Fruit fly (Drosophila melanogaster) whole organism, embryonic: ENCODE measurements around the gene Cog3.

Source experiments
- Asciz ChIP-seq: fragments of 200-800 bp; sonication (Bioruptor generic); optimal IDR thresholded peaks from 2 replicates; lab custom pipeline; 2017; ENCODE audit warnings: missing biosample characterization, mild to moderate bottlenecking, missing genetic modification characterization, missing genetic modification reagents
- BtbVII ChIP-seq: fragments of 200-800 bp; sonication (Bioruptor generic); optimal IDR thresholded peaks from 3 replicates; lab custom pipeline; 2017; ENCODE audit warnings: missing biosample characterization, mild to moderate bottlenecking, missing genetic modification characterization
- CG11695 ChIP-seq: fragments of 200-800 bp; sonication (Bioruptor generic); IDR thresholded peaks from 3 replicates; pipeline ENCODE4 v1.3.6; 2022; ENCODE audit warnings: missing biosample characterization, missing genetic modification characterization
- CG12299 ChIP-seq: fragments of 200-800 bp; sonication (Bioruptor generic); optimal IDR thresholded peaks from 2 replicates; lab custom pipeline; 2018; ENCODE audit warnings: missing biosample characterization, mild to moderate bottlenecking, missing genetic modification characterization
- CG15011 ChIP-seq: fragments of 200-800 bp; sonication (Bioruptor generic); optimal IDR thresholded peaks from 3 replicates; lab custom pipeline; 2018; ENCODE audit warnings: missing biosample characterization, mild to moderate bottlenecking, missing genetic modification characterization
- CG15269 ChIP-seq: fragments of 200-800 bp; sonication (Bioruptor generic); optimal IDR thresholded peaks from 2 replicates; lab custom pipeline; 2018; ENCODE audit warnings: missing biosample characterization, mild to moderate bottlenecking, missing genetic modification characterization, moderate library complexity
- CG1647 ChIP-seq: fragments of 200-800 bp; sonication (Bioruptor generic); optimal IDR thresholded peaks from 3 replicates; lab custom pipeline; 2016; ENCODE audit warnings: missing biosample characterization, missing genetic modification characterization
- CG16813 ChIP-seq: fragments of 200-800 bp; sonication (Bioruptor generic); IDR thresholded peaks from 3 replicates; pipeline ENCODE4 v1.3.6; 2022; ENCODE audit warnings: missing biosample characterization, missing genetic modification characterization; ENCODE audit not compliant: partially characterized antibody
- CG17912 ChIP-seq: fragments of 200-800 bp; sonication (Bioruptor generic); optimal IDR thresholded peaks from 2 replicates; lab custom pipeline; 2018; ENCODE audit warnings: missing biosample characterization, mild to moderate bottlenecking, missing genetic modification characterization
- CG2712 ChIP-seq: fragments of 200-800 bp; optimal IDR thresholded peaks from 3 replicates; lab custom pipeline; 2019; ENCODE audit warnings: missing biosample characterization, mild to moderate bottlenecking, missing genetic modification characterization, moderate library complexity
- CG30431 ChIP-seq: fragments of 200-800 bp; sonication (Bioruptor generic); optimal IDR thresholded peaks from 2 replicates; lab custom pipeline; 2017; ENCODE audit warnings: missing biosample characterization, missing genetic modification characterization
- CG31224 ChIP-seq: fragments of 200-800 bp; sonication (Bioruptor generic); IDR thresholded peaks from 2 replicates; pipeline ENCODE4 v1.3.6; 2022; ENCODE audit warnings: missing biosample characterization, missing genetic modification characterization
- CG42726 ChIP-seq: fragments of 200-800 bp; sonication (Bioruptor generic); IDR thresholded peaks from 2 replicates; pipeline ENCODE4 v1.3.6; 2022; ENCODE audit warnings: missing biosample characterization, missing genetic modification characterization; ENCODE audit not compliant: partially characterized antibody
- CG4282 ChIP-seq: fragments of 200-800 bp; sonication (Bioruptor generic); optimal IDR thresholded peaks from 2 replicates; lab custom pipeline; 2016; ENCODE audit warnings: missing biosample characterization, missing genetic modification characterization
- CG4424 ChIP-seq: fragments of 200-800 bp; sonication (Bioruptor generic); optimal IDR thresholded peaks from 3 replicates; lab custom pipeline; 2016; ENCODE audit warnings: missing biosample characterization, missing genetic modification characterization
- CG8924 ChIP-seq: fragments of 200-800 bp; optimal IDR thresholded peaks from 3 replicates; lab custom pipeline; 2019; ENCODE audit warnings: missing biosample characterization, mild to moderate bottlenecking, missing genetic modification characterization, moderate library complexity
- CG9797 ChIP-seq: fragments of 200-800 bp; sonication (Bioruptor generic); optimal IDR thresholded peaks from 3 replicates; lab custom pipeline; 2018; ENCODE audit warnings: missing biosample characterization, mild to moderate bottlenecking, missing genetic modification characterization
- CHES-1-like ChIP-seq: fragments of 200-800 bp; sonication (Bioruptor generic); optimal IDR thresholded peaks from 2 replicates; lab custom pipeline; 2016; ENCODE audit warnings: missing biosample characterization, missing genetic modification characterization
- CrebB ChIP-seq: fragments of 200-800 bp; sonication (Bioruptor generic); optimal IDR thresholded peaks from 3 replicates; lab custom pipeline; 2018; ENCODE audit warnings: missing biosample characterization, mild to moderate bottlenecking, missing genetic modification characterization
- Doc2 ChIP-seq: fragments of 200-800 bp; sonication (Bioruptor generic); IDR thresholded peaks from 2 replicates; pipeline ENCODE4 v1.3.6; 2022; ENCODE audit warnings: missing biosample characterization, missing genetic modification characterization
- Doc3 ChIP-seq: fragments of 200-800 bp; sonication (Bioruptor generic); IDR thresholded peaks from 3 replicates; pipeline ENCODE4 v1.3.6; 2022; ENCODE audit warnings: missing biosample characterization, missing genetic modification characterization; ENCODE audit not compliant: partially characterized antibody
- Dp ChIP-seq: fragments of 200-800 bp; sonication (Bioruptor generic); optimal IDR thresholded peaks from 2 replicates; lab custom pipeline; 2018; ENCODE audit warnings: missing biosample characterization, mild to moderate bottlenecking, missing genetic modification characterization, moderate library complexity
- HLH54F ChIP-seq: fragments of 200-800 bp; sonication (Bioruptor generic); optimal IDR thresholded peaks from 3 replicates; lab custom pipeline; 2016; ENCODE audit warnings: missing biosample characterization, missing genetic modification characterization
- Hr51 ChIP-seq, 2 experiments: fragments of 200-800 bp; sonication (Bioruptor generic); optimal IDR thresholded peaks; 2 replicates in 1 of 2; 3 replicates in 1 of 2; lab custom pipeline; 2016 to 2018; ENCODE audit warnings: missing biosample characterization in 2 of 2, missing genetic modification characterization in 2 of 2, mild to moderate bottlenecking in 1 of 2, moderate library complexity in 1 of 2
- Kr ChIP-seq: fragments of 200-800 bp; sonication (Bioruptor generic); optimal IDR thresholded peaks from 2 replicates; lab custom pipeline; 2017; ENCODE audit warnings: missing biosample characterization, mild to moderate bottlenecking, missing genetic modification characterization
- Lim3 ChIP-seq: fragments of 200-800 bp; sonication (Bioruptor generic); IDR thresholded peaks from 2 replicates; pipeline ENCODE4 v1.3.6; 2022; ENCODE audit warnings: missing biosample characterization, missing genetic modification characterization
- MTF-1 ChIP-seq: fragments of 200-800 bp; sonication (Bioruptor generic); optimal IDR thresholded peaks from 2 replicates; lab custom pipeline; 2018; ENCODE audit warnings: missing biosample characterization, mild to moderate bottlenecking, missing genetic modification characterization, borderline replicate concordance
- NC2β ChIP-seq: fragments of 200-800 bp; sonication (Bioruptor generic); optimal IDR thresholded peaks from 2 replicates; lab custom pipeline; 2016; ENCODE audit warnings: missing biosample characterization, missing genetic modification characterization
- Nf-YA ChIP-seq: fragments of 200-800 bp; sonication (Bioruptor generic); IDR thresholded peaks from 2 replicates; pipeline ENCODE4 v1.3.6; 2022; ENCODE audit warnings: missing biosample characterization, missing genetic modification characterization
- Poxn ChIP-seq: fragments of 200-800 bp; sonication (Bioruptor generic); IDR thresholded peaks from 2 replicates; pipeline ENCODE4 v1.3.6; 2022; ENCODE audit warnings: missing biosample characterization, missing genetic modification characterization
- Side ChIP-seq: fragments of 200-800 bp; sonication (Bioruptor generic); optimal IDR thresholded peaks from 2 replicates; lab custom pipeline; 2016; ENCODE audit warnings: missing biosample characterization, missing genetic modification characterization
- Tbp ChIP-seq: fragments of >200 bp; optimal IDR thresholded peaks from 2 replicates; lab custom pipeline; 2018; ENCODE audit warnings: missing biosample characterization, missing genetic modification characterization
- bigmax ChIP-seq: fragments of 200-800 bp; sonication (Bioruptor generic); optimal IDR thresholded peaks from 2 replicates; lab custom pipeline; 2018; ENCODE audit warnings: missing biosample characterization, mild to moderate bottlenecking, missing genetic modification characterization
- br ChIP-seq: fragments of >200 bp; optimal IDR thresholded peaks from 2 replicates; lab custom pipeline; 2017
- en ChIP-seq: fragments of 200-800 bp; sonication (Bioruptor generic); optimal IDR thresholded peaks from 2 replicates; lab custom pipeline; 2016; ENCODE audit warnings: missing biosample characterization, missing genetic modification characterization
- gsb-n ChIP-seq: fragments of 200-800 bp; sonication (Bioruptor generic); optimal IDR thresholded peaks from 3 replicates; lab custom pipeline; 2018; ENCODE audit warnings: missing biosample characterization, mild to moderate bottlenecking, missing genetic modification characterization
- h ChIP-seq: fragments of >200 bp; optimal IDR thresholded peaks from 2 replicates; lab custom pipeline; 2017
- hth ChIP-seq: fragments of >200 bp; optimal IDR thresholded peaks from 2 replicates; lab custom pipeline; 2017; ENCODE audit warnings: inconsistent platforms
- inv ChIP-seq: fragments of 200-800 bp; sonication (Bioruptor generic); IDR thresholded peaks from 2 replicates; pipeline ENCODE4 v1.3.6; 2022; ENCODE audit warnings: missing biosample characterization, missing genetic modification characterization; ENCODE audit not compliant: partially characterized antibody
- jing ChIP-seq: fragments of 200-800 bp; sonication (Bioruptor generic); optimal IDR thresholded peaks from 2 replicates; lab custom pipeline; 2018; ENCODE audit warnings: missing biosample characterization, mild to moderate bottlenecking, missing genetic modification characterization
- kay ChIP-seq: fragments of 200-800 bp; sonication (Bioruptor generic); optimal IDR thresholded peaks from 2 replicates; lab custom pipeline; 2016; ENCODE audit warnings: missing biosample characterization, missing genetic modification characterization
- lab ChIP-seq: fragments of 200-800 bp; sonication (Bioruptor generic); optimal IDR thresholded peaks from 3 replicates; lab custom pipeline; 2017; ENCODE audit warnings: missing biosample characterization, missing genetic modification characterization, mild to moderate bottlenecking, moderate library complexity, missing genetic modification reagents
- org-1 ChIP-seq: fragments of 200-800 bp; sonication (Bioruptor generic); optimal IDR thresholded peaks from 2 replicates; lab custom pipeline; 2017; ENCODE audit warnings: missing biosample characterization, missing genetic modification characterization
- peb ChIP-seq: fragments of 200-800 bp; sonication (Bioruptor generic); IDR thresholded peaks from 2 replicates; pipeline ENCODE4 v1.3.6; 2022; ENCODE audit warnings: missing biosample characterization, missing genetic modification characterization
- pnt ChIP-seq: fragments of 200-800 bp; sonication (Bioruptor generic); optimal IDR thresholded peaks from 3 replicates; lab custom pipeline; 2016; ENCODE audit warnings: missing biosample characterization, missing genetic modification characterization
- prd ChIP-seq, 3 experiments: fragments of >200 bp in 2 of 3; fragments of 200-800 bp in 1 of 3; sonication (Bioruptor generic) in 1 of 3; optimal IDR thresholded peaks in 2 of 3; IDR thresholded peaks in 1 of 3; 2 replicates in 2 of 3; 3 replicates in 1 of 3; pipeline versions ENCODE4 v1.3.6 to Lab custom; 2017 to 2022; ENCODE audit warnings: missing biosample characterization in 1 of 3, missing genetic modification characterization in 1 of 3
- pum ChIP-seq: fragments of 200-800 bp; sonication (Bioruptor generic); optimal IDR thresholded peaks from 2 replicates; lab custom pipeline; 2016; ENCODE audit warnings: missing biosample characterization, missing genetic modification characterization
- ranshi ChIP-seq: fragments of 200-800 bp; sonication (Bioruptor generic); IDR thresholded peaks from 2 replicates; pipeline ENCODE4 v1.3.6; 2022; ENCODE audit warnings: missing biosample characterization, missing genetic modification characterization
- ro ChIP-seq: fragments of 200-800 bp; sonication (Bioruptor generic); IDR thresholded peaks from 2 replicates; pipeline ENCODE4 v1.3.6; 2022; ENCODE audit warnings: missing biosample characterization, missing genetic modification characterization
- sob ChIP-seq: fragments of 200-800 bp; sonication (Bioruptor generic); IDR thresholded peaks from 2 replicates; pipeline ENCODE4 v1.3.6; 2022; ENCODE audit warnings: missing biosample characterization, missing genetic modification characterization
- ttk ChIP-seq: fragments of 200-800 bp; sonication (Bioruptor generic); IDR thresholded peaks from 2 replicates; pipeline ENCODE4 v2.1.2; 2022; ENCODE audit warnings: missing biosample characterization, missing genetic modification characterization
- vvl ChIP-seq: fragments of 200-800 bp; sonication (Bioruptor generic); IDR thresholded peaks from 2 replicates; pipeline ENCODE4 v1.3.6; 2022; ENCODE audit warnings: missing biosample characterization, missing genetic modification characterization

Cog3 gene

dm6 chr2L:3437068-3437467 lies 19.8 kb downstream of the Cog3 start (continued):
- TF ChIP-seq jing (GFP tag; lab: Kevin White, UChicago) (no peak), en (no peak), h (lab: Kevin White, UChicago) (no peak), CG15269 (tag; lab: Kevin White, UChicago) (peak; percentile 73), sob (GFP tag; lab: Robert Waterston, UW) (no peak), kay (GFP tag; lab: Kevin White, UChicago) (no peak), inv (GFP tag; lab: Robert Waterston, UW) (no peak), CG30431 (no peak), ro (GFP tag; lab: Robert Waterston, UW) (no peak), Poxn (no peak), lab (GFP tag; lab: Kevin White, UChicago) (peak; percentile 67), org-1 (GFP tag; lab: Kevin White, UChicago) (peak; percentile 53), CG42726 (GFP tag; lab: Robert Waterston, UW) (no peak), Doc3 (GFP tag; lab: Robert Waterston, UW) (no peak), CG8924 (tag; lab: Kevin White, UChicago) (peak; percentile 72), CG11695 (peak; percentile 49; the same call in 1 of the 3 replicates), MTF-1 (GFP tag; lab: Kevin White, UChicago) (peak; percentile 15), Hr51 (GFP tag; optimal IDR thresholded peaks at IDR 0.05; lab: Kevin White, UChicago) (peak in 1 of 2 experiments; percentile 91), CG1647 (GFP tag; lab: Kevin White, UChicago) (no peak), pum (GFP tag; lab: Kevin White, UChicago) (peak; percentile 14), BtbVII (GFP tag; lab: Kevin White, UChicago) (no peak), CG4424 (peak; percentile 15), CG17912 (GFP tag; lab: Kevin White, UChicago) (no peak), CG2712 (tag; lab: Kevin White, UChicago) (peak; percentile 80), bigmax (GFP tag; lab: Kevin White, UChicago) (no peak), Nf-YA (GFP tag; lab: Robert Waterston, UW) (peak; percentile 55; the same call in 1 of the 2 replicates), pnt (GFP tag; lab: Kevin White, UChicago) (no peak), CG15011 (GFP tag; lab: Kevin White, UChicago) (no peak), Side (GFP tag; lab: Kevin White, UChicago) (no peak), CG9797 (GFP tag; lab: Kevin White, UChicago) (no peak), gsb-n (tag; lab: Kevin White, UChicago) (no peak), CG31224 (GFP tag; lab: Robert Waterston, UW) (no peak), ranshi (GFP tag; lab: Robert Waterston, UW) (peak; percentile 41; the same call in 1 of the 2 replicates), hth (lab: Kevin White, UChicago) (no peak), Kr (GFP tag; lab: Kevin White, UChicago) (no peak), ttk (GFP tag; lab: Robert Waterston, UW) (0 out of 2 replicates have a peak, but pooled peaks have one; percentile 41), CG12299 (no peak), CrebB (tag; lab: Kevin White, UChicago) (peak; percentile 50), Asciz (peak; percentile 66), CG16813 (GFP tag; lab: Robert Waterston, UW) (no peak), NC2β (GFP tag; lab: Kevin White, UChicago) (no peak), vvl (GFP tag; lab: Robert Waterston, UW) (peak; percentile 85), Dp (GFP tag; lab: Kevin White, UChicago) (no peak), prd (optimal IDR thresholded peaks at IDR 0.05; lab: Kevin White, UChicago) (no peak), prd (GFP tag; IDR thresholded peaks at IDR 0.05; lab: Robert Waterston, UW) (peak; percentile 69), Lim3 (GFP tag; lab: Robert Waterston, UW) (no peak), br (lab: Kevin White, UChicago) (no peak), HLH54F (GFP tag; lab: Kevin White, UChicago) (no peak), peb (GFP tag; lab: Robert Waterston, UW) (no peak), Doc2 (GFP tag; lab: Robert Waterston, UW) (no peak), CHES-1-like (GFP tag; lab: Kevin White, UChicago) (no peak), CG4282 (no peak), Tbp (GFP tag; lab: Kevin White, UChicago) (no peak)
